Fruit fly (Drosophila melanogaster): ENCODE measurements around the gene mts.
A peak's percentile ranks its signal among the peaks of the same experiment; 100 is the strongest.

The mts gene

DNA sequence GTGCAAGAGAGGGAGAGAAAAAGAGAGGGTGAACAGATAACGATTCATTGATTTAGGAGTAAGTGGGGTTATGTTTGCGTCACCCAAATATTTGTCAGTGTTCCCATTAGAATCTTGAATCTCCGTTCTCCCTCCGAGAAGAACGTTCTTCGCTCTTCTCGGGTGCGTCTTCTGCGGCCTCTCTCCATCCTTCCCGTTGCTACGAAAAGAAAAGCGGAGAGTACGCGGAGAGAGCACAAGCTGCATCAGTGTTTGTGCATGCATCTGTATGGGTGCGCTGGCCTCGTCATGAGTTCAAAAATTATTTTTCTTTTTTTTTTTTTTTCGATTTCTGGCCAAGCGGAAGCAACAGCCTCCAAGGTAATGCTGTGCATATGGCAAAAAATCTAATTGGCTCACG lies 1.5 kb downstream of the mts start:
- TF ChIP-seq jim (GFP tag; optimal IDR thresholded peaks at IDR 0.05) (no peak), CrebA (GFP tag; optimal IDR thresholded peaks at IDR 0.05; ENCODE audit: borderline replicate concordance) (no peak), Dif (GFP tag; optimal IDR thresholded peaks at IDR 0.05; ENCODE audit: partially characterized antibody) (peak; percentile 88), rgr (GFP tag; optimal IDR thresholded peaks at IDR 0.05) (peak; percentile 41), Hr83 (GFP tag; optimal IDR thresholded peaks at IDR 0.05; ENCODE audit: poor library complexity, severe bottlenecking) (peak; percentile 56), dmrt93B (GFP tag; optimal IDR thresholded peaks at IDR 0.05) (no peak), dl (GFP tag; optimal IDR thresholded peaks at IDR 0.05; ENCODE audit: insufficient read depth in 1 of 2, partially characterized antibody in 2 of 2) (peak; percentile 54 to 55), Hnf4 (GFP tag; optimal IDR thresholded peaks at IDR 0.05) (peak; percentile 11), tai (GFP tag; optimal IDR thresholded peaks at IDR 0.05) (no peak), Rel (GFP tag; optimal IDR thresholded peaks at IDR 0.05) (peak; percentile 10), Rel (tag; optimal IDR thresholded peaks at IDR 0.05) (no peak), N (GFP tag; optimal IDR thresholded peaks at IDR 0.05) (peak; percentile 62), Jra (GFP tag; optimal IDR thresholded peaks at IDR 0.05) (no peak)

DNA sequence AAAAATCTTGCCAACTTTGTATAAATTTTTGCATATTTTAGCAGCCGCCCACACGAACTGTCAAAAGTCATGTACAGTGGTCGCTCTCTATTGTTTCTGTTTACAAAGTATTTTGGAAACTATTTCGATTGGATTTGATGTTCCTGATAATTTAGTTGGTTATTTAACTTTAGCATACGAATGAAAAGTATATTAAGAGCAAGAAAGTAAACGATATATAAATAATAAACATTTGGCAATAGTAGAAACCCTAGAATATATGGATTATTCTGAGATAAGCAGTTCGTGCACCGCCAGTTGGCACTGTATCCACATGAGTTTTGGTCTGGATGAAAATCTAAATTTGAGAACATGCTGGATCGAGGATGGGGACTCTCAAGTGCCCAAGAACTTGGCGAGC lies 5.8 kb downstream of the mts start:
- no peak for TF ChIP-seq OdsH (GFP tag; optimal IDR thresholded peaks at IDR 0.05)
- TF ChIP-seq psq (GFP tag; optimal IDR thresholded peaks at IDR 0.05) = no peak
- TF ChIP-seq Dif (GFP tag; optimal IDR thresholded peaks at IDR 0.05; ENCODE audit: partially characterized antibody) = no peak
- no peak for TF ChIP-seq N (GFP tag; optimal IDR thresholded peaks at IDR 0.05)
- no peak for TF ChIP-seq Hr78 (GFP tag; optimal IDR thresholded peaks at IDR 0.05)
- no peak for TF ChIP-seq dmrt93B (GFP tag; optimal IDR thresholded peaks at IDR 0.05)
- TF ChIP-seq GATAd (GFP tag; optimal IDR thresholded peaks at IDR 0.05) = no peak
- no peak for TF ChIP-seq dsf (GFP tag; optimal IDR thresholded peaks at IDR 0.05; ENCODE audit: borderline replicate concordance)
- no peak for TF ChIP-seq pan (optimal IDR thresholded peaks at IDR 0.05)
- no peak for TF ChIP-seq woc (GFP tag; optimal IDR thresholded peaks at IDR 0.05)
- no peak for TF ChIP-seq dl (GFP tag; optimal IDR thresholded peaks at IDR 0.05; ENCODE audit: insufficient read depth in 1 of 2, partially characterized antibody in 2 of 2)
- no peak for TF ChIP-seq Myc (optimal IDR thresholded peaks at IDR 0.05)
- TF ChIP-seq tai (GFP tag; optimal IDR thresholded peaks at IDR 0.05) = no peak
- TF ChIP-seq CG9705 (GFP tag; optimal IDR thresholded peaks at IDR 0.05) = no peak
- TF ChIP-seq usp (GFP tag; optimal IDR thresholded peaks at IDR 0.05) = no peak

DNA sequence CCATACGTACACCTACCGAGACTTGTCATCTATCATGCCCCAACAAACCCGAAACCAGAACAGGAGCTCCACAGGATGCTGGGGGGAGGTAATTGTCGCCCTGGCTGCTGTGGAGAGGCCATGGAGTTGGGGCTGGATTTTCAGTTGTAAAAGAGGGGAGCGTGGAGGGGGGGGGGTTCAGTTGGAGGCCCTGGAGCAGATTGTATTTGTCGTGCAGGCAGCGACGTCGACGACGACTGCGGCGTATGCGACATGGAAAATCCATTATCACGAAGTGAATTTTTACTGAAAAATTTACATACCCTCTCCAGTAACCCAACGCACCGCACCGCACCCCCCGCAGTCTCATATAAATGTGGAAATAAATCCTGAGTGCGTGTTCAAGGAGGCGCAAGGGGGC lies 6.2 kb downstream of the mts start:
- TF ChIP-seq Vsx2 (GFP tag; optimal IDR thresholded peaks at IDR 0.05; ENCODE audit: partially characterized antibody) = no peak
- TF ChIP-seq CG32264 (GFP tag; optimal IDR thresholded peaks at IDR 0.05) = no peak
- no peak for TF ChIP-seq ey (GFP tag; optimal IDR thresholded peaks at IDR 0.05)
- TF ChIP-seq sv (GFP tag; optimal IDR thresholded peaks at IDR 0.05) = no peak
- no peak for TF ChIP-seq jim (GFP tag; optimal IDR thresholded peaks at IDR 0.05)
- TF ChIP-seq Abd-B (GFP tag; optimal IDR thresholded peaks at IDR 0.05) = no peak
- TF ChIP-seq Mio (GFP tag; optimal IDR thresholded peaks at IDR 0.05) = no peak
- TF ChIP-seq Hnf4 (GFP tag; optimal IDR thresholded peaks at IDR 0.05) = no peak
- TF ChIP-seq Rel (GFP tag; optimal IDR thresholded peaks at IDR 0.05) = no peak
- no peak for TF ChIP-seq Rel (tag; optimal IDR thresholded peaks at IDR 0.05)
- no peak for TF ChIP-seq Jra (GFP tag; optimal IDR thresholded peaks at IDR 0.05)
- no peak for TF ChIP-seq dmrt93B (GFP tag; optimal IDR thresholded peaks at IDR 0.05)
- TF ChIP-seq Hr83 (GFP tag; optimal IDR thresholded peaks at IDR 0.05; ENCODE audit: poor library complexity, severe bottlenecking) = no peak
- no peak for TF ChIP-seq sage (GFP tag; optimal IDR thresholded peaks at IDR 0.05)
- TF ChIP-seq tai (GFP tag; optimal IDR thresholded peaks at IDR 0.05) = no peak
- TF ChIP-seq dsf (GFP tag; optimal IDR thresholded peaks at IDR 0.05; ENCODE audit: borderline replicate concordance) = no peak
- no peak for TF ChIP-seq pan (optimal IDR thresholded peaks at IDR 0.05)
- TF ChIP-seq CG9705 (GFP tag; optimal IDR thresholded peaks at IDR 0.05) = no peak

- TF ChIP-seq dmrt93B (GFP tag; optimal IDR thresholded peaks at IDR 0.05) (no peak), CrebA (GFP tag; optimal IDR thresholded peaks at IDR 0.05; ENCODE audit: borderline replicate concordance) (no peak), CG9705 (GFP tag; optimal IDR thresholded peaks at IDR 0.05) (no peak)
Observed at dm6 chr2L:7838024-7838423, 10.6 kb downstream of the mts start.

dm6 chr2L:7840152-7840551 lies 12.7 kb downstream of the mts start, which contains the start of gene CG14537:
CG14537 (plus strand) TSS chr2L:7840452.
- TF ChIP-seq woc (GFP tag; optimal IDR thresholded peaks at IDR 0.05) (no peak), jim (GFP tag; optimal IDR thresholded peaks at IDR 0.05) (no peak), CG32264 (GFP tag; optimal IDR thresholded peaks at IDR 0.05) (no peak), brk (GFP tag; optimal IDR thresholded peaks at IDR 0.05) (no peak), N (GFP tag; optimal IDR thresholded peaks at IDR 0.05) (no peak), Rel (GFP tag; optimal IDR thresholded peaks at IDR 0.05) (no peak), Rel (tag; optimal IDR thresholded peaks at IDR 0.05) (no peak)
